Fruit fly (Drosophila melanogaster): ENCODE data around the gene Tgs1.

The Tgs1 gene

dm6 chr3R:18291831-18292230, 36.5 kb downstream of the Tgs1 start:
- TF ChIP-seq svp (GFP tag) (peak; percentile 69), CG34406 (GFP tag; optimal IDR thresholded peaks at IDR 0.05) (no peak), Met (GFP tag; optimal IDR thresholded peaks at IDR 0.05) (no peak), fkh (GFP tag; optimal IDR thresholded peaks at IDR 0.05) (no peak), CG7368 (GFP tag; optimal IDR thresholded peaks at IDR 0.05) (no peak), CG10669 (GFP tag; optimal IDR thresholded peaks at IDR 0.05) (no peak)

- TF ChIP-seq CG6276 (GFP tag; optimal IDR thresholded peaks at IDR 0.05) (no peak), svp (GFP tag) (peak; percentile 73), Hr39 (GFP tag; optimal IDR thresholded peaks at IDR 0.05) (no peak), vri (GFP tag; optimal IDR thresholded peaks at IDR 0.05) (peak; percentile 66), Gug (GFP tag; IDR thresholded peaks at IDR 0.05) (no peak), Eip78C (GFP tag) (peak; percentile 32)
Measured at dm6 chr3R:18292371-18292770, 37.0 kb downstream of the Tgs1 start.

- TF ChIP-seq CG11294 (GFP tag; IDR thresholded peaks at IDR 0.05) (no peak), fd85E (GFP tag; optimal IDR thresholded peaks at IDR 0.05) (no peak), ss (GFP tag; optimal IDR thresholded peaks at IDR 0.05) (peak in 1 of 2 experiments; percentile 49), svp (GFP tag) (peak; percentile 34), CG11902 (GFP tag; optimal IDR thresholded peaks at IDR 0.05) (no peak), CG6808 (GFP tag; optimal IDR thresholded peaks at IDR 0.05) (peak; percentile 23), Hr39 (GFP tag; optimal IDR thresholded peaks at IDR 0.05) (no peak), CG31627 (GFP tag; optimal IDR thresholded peaks at IDR 0.05) (no peak), CG8319 (GFP tag; optimal IDR thresholded peaks at IDR 0.05) (no peak), Eip78C (GFP tag) (peak; percentile 63), Eip93F (GFP tag; optimal IDR thresholded peaks at IDR 0.05) (no peak), Smox (GFP tag; optimal IDR thresholded peaks at IDR 0.05) (no peak), acj6 (GFP tag; optimal IDR thresholded peaks at IDR 0.05) (no peak), cyc (GFP tag; optimal IDR thresholded peaks at IDR 0.05) (no peak), Met (GFP tag; optimal IDR thresholded peaks at IDR 0.05) (no peak), CG6163 (GFP tag; IDR thresholded peaks at IDR 0.05) (0 out of 3 replicates have a peak, but pooled peaks have one; percentile 10), CG8119 (GFP tag; IDR thresholded peaks at IDR 0.05) (no peak), Blimp-1 (GFP tag; optimal IDR thresholded peaks at IDR 0.05) (peak; percentile 46), Sox102F (GFP tag; optimal IDR thresholded peaks at IDR 0.05) (peak; percentile 9), Eip75B (GFP tag; optimal IDR thresholded peaks at IDR 0.05) (no peak), CG9139 (GFP tag; optimal IDR thresholded peaks at IDR 0.05) (peak; percentile 58), CG32006 (GFP tag; optimal IDR thresholded peaks at IDR 0.05) (no peak), Ets21C (GFP tag; optimal IDR thresholded peaks at IDR 0.05) (no peak), pdm3 (GFP tag; optimal IDR thresholded peaks at IDR 0.05) (no peak), CG1621 (tag; optimal IDR thresholded peaks at IDR 0.05) (no peak), Sox15 (GFP tag; optimal IDR thresholded peaks at IDR 0.05) (no peak), topi (GFP tag; optimal IDR thresholded peaks at IDR 0.05) (no peak), lz (GFP tag; optimal IDR thresholded peaks at IDR 0.05) (no peak)
Measured at dm6 chr3R:18294488-18294887, 39.2 kb downstream of the Tgs1 start.

- TF ChIP-seq acj6 (GFP tag; optimal IDR thresholded peaks at IDR 0.05) (peak; percentile 37), svp (GFP tag) (peak; percentile 53), Lpt (GFP tag; optimal IDR thresholded peaks at IDR 0.05) (peak; percentile 35), OdsH (GFP tag; optimal IDR thresholded peaks at IDR 0.05) (peak; percentile 51), CG1621 (tag; optimal IDR thresholded peaks at IDR 0.05) (no peak), CG6808 (GFP tag; optimal IDR thresholded peaks at IDR 0.05) (peak; percentile 52), CG34406 (GFP tag; optimal IDR thresholded peaks at IDR 0.05) (peak; percentile 24), CG15336 (GFP tag; IDR thresholded peaks at IDR 0.05) (peak; percentile 44), CG6792 (GFP tag; optimal IDR thresholded peaks at IDR 0.05) (no peak), Eip75B (GFP tag; optimal IDR thresholded peaks at IDR 0.05) (peak; percentile 55), eg (GFP tag; IDR thresholded peaks at IDR 0.05) (0 out of 3 replicates have a peak, but pooled peaks have one; percentile 18), Hr4 (GFP tag; optimal IDR thresholded peaks at IDR 0.05) (peak; percentile 64), Met (GFP tag; optimal IDR thresholded peaks at IDR 0.05) (peak; percentile 11), dac (GFP tag; optimal IDR thresholded peaks at IDR 0.05) (no peak), Smox (GFP tag; optimal IDR thresholded peaks at IDR 0.05) (peak; percentile 21), CG8632 (GFP tag; optimal IDR thresholded peaks at IDR 0.05) (no peak), esn (GFP tag; optimal IDR thresholded peaks at IDR 0.05) (peak; percentile 27), CG3919 (GFP tag; optimal IDR thresholded peaks at IDR 0.05) (peak; percentile 38), topi (GFP tag; optimal IDR thresholded peaks at IDR 0.05) (peak; percentile 3), Sox14 (GFP tag; optimal IDR thresholded peaks at IDR 0.05) (peak; percentile 48), CG8119 (GFP tag; IDR thresholded peaks at IDR 0.05) (peak; percentile 45; the same call in 2 of the 3 replicates)
Measured at dm6 chr3R:18295262-18295944, 40.1 kb downstream of the Tgs1 start.
